Worm (Caenorhabditis elegans) whole organism, midembryonic: ENCODE data around the gene Y60A3A.8.
A peak's percentile ranks its signal among the peaks of the same experiment; 100 is the strongest.

Experiments used
- T22C8.4 ChIP-seq: fragments of 200-800 bp; sonication (Bioruptor generic); IDR thresholded peaks from 2 replicates; pipeline ENCODE4 v1.3.6; 2022; ENCODE audit warnings: missing genetic modification characterization, missing compliant biosample characterization
- cog-1 ChIP-seq: sonication (generic microtip); optimal IDR thresholded peaks from 2 replicates; lab custom pipeline; 2016; ENCODE audit warnings: missing genetic modification characterization, missing compliant biosample characterization
- flt-1 ChIP-seq: fragments of 200-800 bp; sonication (Bioruptor generic); IDR thresholded peaks from 2 replicates; pipeline ENCODE4 v1.3.6; 2022; ENCODE audit warnings: missing genetic modification characterization, missing compliant biosample characterization
- klf-2 ChIP-seq: fragments of 200-800 bp; sonication (Bioruptor generic); conservative IDR thresholded peaks from 2 replicates; pipeline ENCODE4 v1.3.6; 2022; ENCODE audit warnings: missing genetic modification reagents, missing genetic modification characterization, missing compliant biosample characterization
- med-1 ChIP-seq: sonication (generic microtip); optimal IDR thresholded peaks from 2 replicates; lab custom pipeline; 2017; ENCODE audit warnings: missing genetic modification characterization, mild to moderate bottlenecking, missing compliant biosample characterization, antibody characterized with exemption, missing genetic modification reagents; ENCODE audit not compliant: insufficient read depth
- ref-1 ChIP-seq: fragments of 200-800 bp; sonication (Bioruptor generic); conservative IDR thresholded peaks from 2 replicates; pipeline ENCODE4 v1.3.6; 2022; ENCODE audit warnings: missing genetic modification reagents, missing genetic modification characterization, missing compliant biosample characterization
- tab-1 ChIP-seq: fragments of 200-800 bp; sonication (Bioruptor generic); IDR thresholded peaks from 2 replicates; pipeline ENCODE4 v1.3.6; 2022; ENCODE audit warnings: missing genetic modification characterization, missing compliant biosample characterization
- ztf-23 ChIP-seq: fragments of 200-800 bp; sonication (Bioruptor generic); IDR thresholded peaks from 2 replicates; pipeline ENCODE4 v1.3.6; 2022; ENCODE audit warnings: missing genetic modification reagents, missing genetic modification characterization, missing compliant biosample characterization
- ztf-29 ChIP-seq: fragments of 200-800 bp; sonication (Bioruptor generic); IDR thresholded peaks from 2 replicates; pipeline ENCODE4 v1.3.6; 2022; ENCODE audit warnings: missing genetic modification reagents, missing genetic modification characterization, missing compliant biosample characterization

Y60A3A.8 gene

DNA sequence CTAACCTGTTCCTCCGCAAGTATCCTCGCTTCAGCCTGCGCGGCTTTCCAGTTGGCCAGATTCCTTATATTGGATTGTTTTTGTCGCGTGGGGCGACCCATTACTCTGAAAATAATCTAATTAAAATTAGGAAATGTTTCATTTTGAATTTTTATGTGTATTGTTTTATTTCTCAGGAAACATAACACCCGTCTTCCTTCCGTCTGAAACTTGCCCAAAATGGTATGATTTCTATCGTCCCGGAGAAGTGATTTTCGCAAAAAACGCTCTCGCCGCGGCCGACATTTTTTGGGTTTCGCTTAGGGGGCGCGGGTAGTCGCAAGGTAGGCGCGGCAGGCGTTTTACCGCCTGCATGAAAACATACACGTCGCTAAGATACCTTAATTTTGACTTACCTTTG is 36.4 kb downstream of the Y60A3A.8 start, which contains the start of gene clec-260:
clec-260 (minus strand) TSS at position 101 of the 400 bp plus-strand sequence.
- TF ChIP-seq T22C8.4 (GFP tag; lab: Robert Waterston, UW): no peak
- no peak for TF ChIP-seq cog-1 (tag; lab: Kevin White, UChicago)
- no peak for TF ChIP-seq klf-2
- no peak for TF ChIP-seq med-1 (GFP tag; lab: Kevin White, UChicago)

- no peak for TF ChIP-seq ztf-29 (GFP tag; lab: Robert Waterston, UW)
- TF ChIP-seq T22C8.4 (GFP tag; lab: Robert Waterston, UW): no peak
- no peak for TF ChIP-seq cog-1 (tag; lab: Kevin White, UChicago)
- no peak for TF ChIP-seq ref-1 (GFP tag; lab: Robert Waterston, UW)
- no peak for TF ChIP-seq tab-1 (GFP tag; lab: Robert Waterston, UW)
- no peak for TF ChIP-seq flt-1
- TF ChIP-seq ztf-23 (GFP tag; lab: Robert Waterston, UW): no peak
- TF ChIP-seq med-1 (GFP tag; lab: Kevin White, UChicago): no peak
- TF ChIP-seq klf-2: no peak
Measured at ce11 chrV:19986788-19987187, 37.0 kb downstream of the Y60A3A.8 start.

- TF ChIP-seq tab-1 (GFP tag; lab: Robert Waterston, UW) (no peak), ztf-23 (GFP tag; lab: Robert Waterston, UW) (no peak), flt-1 (no peak), T22C8.4 (GFP tag; lab: Robert Waterston, UW) (no peak), ztf-29 (GFP tag; lab: Robert Waterston, UW) (no peak), ref-1 (GFP tag; lab: Robert Waterston, UW) (no peak), med-1 (GFP tag; lab: Kevin White, UChicago) (no peak), cog-1 (tag; lab: Kevin White, UChicago) (no peak)
Measured at ce11 chrV:19987684-19988083, 37.9 kb downstream of the Y60A3A.8 start, which contains the start of gene sri-67. Gene sri-67, plus strand, starts transcription at chrV:19987984.

DNA sequence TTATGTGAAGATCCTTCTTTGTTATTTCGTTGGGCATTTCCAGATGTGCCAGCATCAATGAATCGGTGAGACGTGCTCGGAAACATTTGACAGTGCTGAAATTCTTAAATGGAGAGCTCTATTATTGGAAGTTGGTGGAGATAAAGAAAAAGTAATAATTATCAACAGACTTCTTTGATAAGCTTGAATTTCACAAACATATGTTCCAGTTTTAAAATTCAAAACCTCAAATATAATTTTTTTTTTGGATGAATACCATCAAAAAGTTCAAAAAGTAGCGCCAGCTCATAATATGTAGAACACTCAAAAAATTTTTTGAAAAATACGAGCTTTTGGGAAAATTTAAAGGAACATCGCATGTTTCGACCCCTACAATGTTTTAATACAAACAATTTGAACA is 44.3 kb downstream of the Y60A3A.8 start, which contains the start of gene Y60A3A.25:
Y60A3A.25 (minus strand) TSS at position 101 of the 400 bp plus-strand sequence.
- TF ChIP-seq flt-1: no peak
- TF ChIP-seq klf-2: no peak
- TF ChIP-seq ref-1 (GFP tag; lab: Robert Waterston, UW): no peak

ce11 chrV:19994665-19995064 is 44.9 kb downstream of the Y60A3A.8 start:
- no peak for TF ChIP-seq ztf-23 (GFP tag; lab: Robert Waterston, UW)
- TF ChIP-seq klf-2: no peak
- no peak for TF ChIP-seq tab-1 (GFP tag; lab: Robert Waterston, UW)
- no peak for TF ChIP-seq T22C8.4 (GFP tag; lab: Robert Waterston, UW)

- TF ChIP-seq ztf-29 (GFP tag; lab: Robert Waterston, UW): no peak
- no peak for TF ChIP-seq klf-2
- TF ChIP-seq ref-1 (GFP tag; lab: Robert Waterston, UW): no peak
- no peak for TF ChIP-seq tab-1 (GFP tag; lab: Robert Waterston, UW)
- TF ChIP-seq flt-1: no peak
- no peak for TF ChIP-seq cog-1 (tag; lab: Kevin White, UChicago)
- TF ChIP-seq T22C8.4 (GFP tag; lab: Robert Waterston, UW): no peak
- no peak for TF ChIP-seq med-1 (GFP tag; lab: Kevin White, UChicago)
- no peak for TF ChIP-seq ztf-23 (GFP tag; lab: Robert Waterston, UW)
Measured at ce11 chrV:19997481-19997880, 47.7 kb downstream of the Y60A3A.8 start.

DNA sequence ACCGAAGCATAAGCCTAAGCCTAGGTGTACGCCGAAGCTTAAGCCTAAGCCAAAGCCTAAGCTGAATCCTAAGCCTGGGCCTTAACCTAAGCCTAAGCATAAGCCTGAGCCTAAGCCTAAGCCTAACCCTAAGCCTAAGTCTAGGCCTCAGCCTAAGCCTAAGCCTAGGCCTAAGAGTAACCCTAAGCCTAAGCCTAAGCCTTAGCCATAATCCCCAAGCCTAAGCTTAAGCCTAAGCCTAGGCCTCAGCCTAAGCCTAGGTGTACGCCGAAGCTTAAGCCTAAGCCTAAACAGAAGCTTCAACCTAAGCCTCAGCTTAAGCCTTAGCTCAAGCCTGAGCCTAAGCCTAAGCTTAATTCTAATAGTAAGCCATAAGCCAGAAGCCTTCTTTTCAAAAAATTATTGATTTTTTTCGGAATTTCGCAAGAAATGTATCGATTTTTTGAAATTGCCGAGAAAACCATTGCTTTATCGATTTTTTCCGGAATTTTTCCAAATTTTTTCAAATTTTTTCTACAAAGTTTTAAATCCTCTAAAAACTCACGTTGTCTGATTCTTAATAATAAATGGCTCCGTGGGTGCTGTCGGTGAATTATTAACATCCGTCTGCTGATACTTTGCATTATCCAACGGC is 48.5 kb downstream of the Y60A3A.8 start:
- TF ChIP-seq med-1 (GFP tag; lab: Kevin White, UChicago) (no peak), T22C8.4 (GFP tag; lab: Robert Waterston, UW) (peak; percentile 81), cog-1 (tag; lab: Kevin White, UChicago) (no peak), ztf-29 (GFP tag; lab: Robert Waterston, UW) (peak; percentile 89; the same call in 1 of the 2 replicates), tab-1 (GFP tag; lab: Robert Waterston, UW) (no peak)

- TF ChIP-seq ztf-29 (GFP tag; lab: Robert Waterston, UW) (no peak), T22C8.4 (GFP tag; lab: Robert Waterston, UW) (0 out of 2 replicates have a peak, but pooled peaks have one; percentile 36)
Measured at ce11 chrV:19999100-19999499, 49.3 kb downstream of the Y60A3A.8 start.

DNA sequence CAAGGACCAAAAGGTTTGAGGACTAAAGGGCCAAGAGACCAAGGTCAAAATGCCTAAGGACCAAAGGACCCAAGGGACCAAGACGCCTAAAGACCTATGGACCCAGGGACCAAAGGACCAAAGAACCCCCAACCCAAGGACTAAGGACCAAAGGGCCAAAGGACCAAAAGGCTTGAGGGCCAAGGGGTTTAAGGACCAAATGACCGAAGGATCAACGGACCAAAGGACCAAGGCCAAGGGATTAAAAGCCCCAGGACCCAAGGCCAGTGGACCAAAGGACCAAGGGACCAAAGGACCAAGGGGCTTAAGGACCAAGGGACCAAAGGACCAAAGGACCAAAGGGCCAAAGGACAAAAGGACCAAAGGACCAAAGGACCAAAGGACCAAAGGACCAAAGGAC is 50.0 kb downstream of the Y60A3A.8 start:
- TF ChIP-seq T22C8.4 (GFP tag; lab: Robert Waterston, UW) (no peak), ztf-29 (GFP tag; lab: Robert Waterston, UW) (no peak), med-1 (GFP tag; lab: Kevin White, UChicago) (no peak), cog-1 (tag; lab: Kevin White, UChicago) (no peak), ref-1 (GFP tag; lab: Robert Waterston, UW) (no peak), tab-1 (GFP tag; lab: Robert Waterston, UW) (no peak), klf-2 (no peak)

ce11 chrV:20000639-20001038 is 50.9 kb downstream of the Y60A3A.8 start:
- no peak for TF ChIP-seq tab-1 (GFP tag; lab: Robert Waterston, UW)
- no peak for TF ChIP-seq ref-1 (GFP tag; lab: Robert Waterston, UW)
- no peak for TF ChIP-seq med-1 (GFP tag; lab: Kevin White, UChicago)
- TF ChIP-seq ztf-23 (GFP tag; lab: Robert Waterston, UW): no peak
- TF ChIP-seq klf-2: no peak
- no peak for TF ChIP-seq flt-1
- TF ChIP-seq cog-1 (tag; lab: Kevin White, UChicago): no peak
- TF ChIP-seq ztf-29 (GFP tag; lab: Robert Waterston, UW): no peak
- TF ChIP-seq T22C8.4 (GFP tag; lab: Robert Waterston, UW): no peak
